Worm (Caenorhabditis elegans): Measurements from ENCODE around the gene appg-2.

The appg-2 gene

ce11 chrII:8794072-8794471 lies 6.9 kb upstream of the appg-2 start, which contains the start of gene F07H5.7:
TSS of gene F07H5.7 (minus strand) at chrII:8794172.
- TF ChIP-seq Y53F4B.3 (GFP tag; IDR thresholded peaks at IDR 0.05) = no peak
- no peak for TF ChIP-seq F49E8.2 (tag; optimal IDR thresholded peaks at IDR 0.05; ENCODE audit: insufficient read depth)
- TF ChIP-seq attf-6 (GFP tag; IDR thresholded peaks at IDR 0.05) = no peak
- no peak for TF ChIP-seq lir-1 (GFP tag; conservative IDR thresholded peaks at IDR 0.05)
- no peak for TF ChIP-seq nfya-2 (GFP tag; IDR thresholded peaks at IDR 0.05)
- no peak for TF ChIP-seq pha-4 (tag; optimal IDR thresholded peaks at IDR 0.05)
- TF ChIP-seq sptf-2 (GFP tag; optimal IDR thresholded peaks at IDR 0.05) = no peak
- TF ChIP-seq nhr-27 (tag; optimal IDR thresholded peaks at IDR 0.05) = no peak
- TF ChIP-seq hsf-1 (GFP tag; IDR thresholded peaks at IDR 0.05) = no peak
- no peak for TF ChIP-seq efl-1 (GFP tag; optimal IDR thresholded peaks at IDR 0.05)
- no peak for TF ChIP-seq egrh-3 (GFP tag; IDR thresholded peaks at IDR 0.05)
- TF ChIP-seq sdz-38 (tag; optimal IDR thresholded peaks at IDR 0.05) = no peak
- no peak for TF ChIP-seq aptf-3 (GFP tag; IDR thresholded peaks at IDR 0.05)

ce11 chrII:8795227-8795626 lies 5.7 kb upstream of the appg-2 start:
- TF ChIP-seq egl-18 (GFP tag; IDR thresholded peaks at IDR 0.05) = no peak
- TF ChIP-seq ceh-27 (GFP tag; optimal IDR thresholded peaks at IDR 0.05) = no peak
- TF ChIP-seq lin-54 (GFP tag; optimal IDR thresholded peaks at IDR 0.05) = no peak
- TF ChIP-seq bed-1 (GFP tag; IDR thresholded peaks at IDR 0.05) = no peak
- no peak for TF ChIP-seq ceh-100 (GFP tag; IDR thresholded peaks at IDR 0.05)
- no peak for TF ChIP-seq mcd-1 (GFP tag; IDR thresholded peaks at IDR 0.05)
- no peak for TF ChIP-seq Y53G8AR.9 (GFP tag; conservative IDR thresholded peaks at IDR 0.05)
- TF ChIP-seq T26A5.8 (tag; optimal IDR thresholded peaks at IDR 0.05) = no peak
- no peak for TF ChIP-seq mel-28 (tag; optimal IDR thresholded peaks at IDR 0.05; ENCODE audit: borderline replicate concordance)
- no peak for TF ChIP-seq F33H1.4 (GFP tag; IDR thresholded peaks at IDR 0.05)
- TF ChIP-seq nfyb-1 (GFP tag; IDR thresholded peaks at IDR 0.05) = no peak
- TF ChIP-seq ceh-91 (GFP tag; IDR thresholded peaks at IDR 0.05) = no peak
- no peak for TF ChIP-seq tbp1 (GFP tag; optimal IDR thresholded peaks at IDR 0.05)
- no peak for TF ChIP-seq dpl-1 (GFP tag; optimal IDR thresholded peaks at IDR 0.05)

- TF ChIP-seq F52B5.7 (tag; optimal IDR thresholded peaks at IDR 0.05) (no peak), ztf-18 (tag; optimal IDR thresholded peaks at IDR 0.05) (peak; percentile 5), egl-44 (GFP tag; IDR thresholded peaks at IDR 0.05) (no peak), attf-5 (GFP tag; optimal IDR thresholded peaks at IDR 0.05) (peak; percentile 26), Y53F4B.3 (GFP tag; IDR thresholded peaks at IDR 0.05) (no peak), egrh-3 (GFP tag; IDR thresholded peaks at IDR 0.05) (peak; percentile 41; the same call in 1 of the 2 replicates), snpc-4 (GFP tag; optimal IDR thresholded peaks at IDR 0.05) (no peak), snpc-4 (tag; optimal IDR thresholded peaks at IDR 0.05) (no peak), ztf-22 (GFP tag; optimal IDR thresholded peaks at IDR 0.05) (no peak), ztf-25 (GFP tag; IDR thresholded peaks at IDR 0.05) (no peak), C06A6.2 (GFP tag; conservative IDR thresholded peaks at IDR 0.05) (0 out of 2 replicates have a peak, but pooled peaks have one; percentile 17), nhr-27 (tag; optimal IDR thresholded peaks at IDR 0.05) (no peak), chd-7 (tag; optimal IDR thresholded peaks at IDR 0.05) (peak; percentile 66), K12H6.12 (tag; optimal IDR thresholded peaks at IDR 0.05) (peak; percentile 94), let-526 (GFP tag; IDR thresholded peaks at IDR 0.05) (no peak), rpc-1 (optimal IDR thresholded peaks at IDR 0.05) (no peak), rpc-1 (tag; optimal IDR thresholded peaks at IDR 0.05) (no peak), attf-6 (GFP tag; IDR thresholded peaks at IDR 0.05) (no peak), ceh-27 (GFP tag; optimal IDR thresholded peaks at IDR 0.05) (peak; percentile 79), somi-1 (GFP tag; optimal IDR thresholded peaks at IDR 0.05) (peak; percentile 63), hmg-20 (GFP tag; IDR thresholded peaks at IDR 0.05) (0 out of 2 replicates have a peak, but pooled peaks have one; percentile 17), madf-10 (tag; optimal IDR thresholded peaks at IDR 0.05) (peak; percentile 8), ekl-4 (GFP tag; IDR thresholded peaks at IDR 0.05) (no peak), ZK185.1 (tag; optimal IDR thresholded peaks at IDR 0.05; ENCODE audit: poor library complexity, severe bottlenecking) (peak; percentile 31), atf-7 (tag; optimal IDR thresholded peaks at IDR 0.05) (no peak), ztf-28 (GFP tag; IDR thresholded peaks at IDR 0.05) (no peak)
Measured at ce11 chrII:8796391-8796790, 4.5 kb upstream of the appg-2 start.
